Worm (Caenorhabditis elegans) whole organism, young adult: Measurements from ENCODE around the gene T23B12.5.

Source experiments
- B0035.1 ChIP-seq: sonication (generic microtip); optimal IDR thresholded peaks from 2 replicates; lab custom pipeline; 2016; ENCODE audit warnings: missing genetic modification characterization, mild to moderate bottlenecking, missing compliant biosample characterization, missing genotype, missing genetic modification reagents
- B0261.1 ChIP-seq: sonication (generic microtip); optimal IDR thresholded peaks from 2 replicates; lab custom pipeline; 2016; ENCODE audit warnings: mild to moderate bottlenecking, missing genetic modification characterization, moderate library complexity, missing compliant biosample characterization
- C06A6.2 ChIP-seq: fragments of 200-800 bp; sonication (Bioruptor generic); conservative IDR thresholded peaks from 2 replicates; pipeline ENCODE4 v1.3.6; 2022; ENCODE audit warnings: missing genetic modification characterization, missing compliant biosample characterization
- C17E4.6 ChIP-seq: fragments of 200-800 bp; sonication (Bioruptor generic); IDR thresholded peaks from 2 replicates; pipeline ENCODE4 v1.3.6; 2022; ENCODE audit warnings: missing genetic modification reagents, missing genetic modification characterization, missing compliant biosample characterization
- F10E7.11 ChIP-seq: sonication (generic microtip); optimal IDR thresholded peaks from 2 replicates; lab custom pipeline; 2017; ENCODE audit warnings: mild to moderate bottlenecking, missing genetic modification characterization, moderate library complexity, missing compliant biosample characterization
- F23B12.7 ChIP-seq: sonication (generic microtip); optimal IDR thresholded peaks from 2 replicates; lab custom pipeline; 2017; ENCODE audit warnings: missing genetic modification characterization, mild to moderate bottlenecking, missing compliant biosample characterization, antibody characterized with exemption, moderate library complexity; ENCODE audit not compliant: insufficient read depth
- F37B4.10 ChIP-seq: fragments of 200-800 bp; sonication (Bioruptor generic); IDR thresholded peaks from 2 replicates; pipeline ENCODE4 v1.3.6; 2022; ENCODE audit warnings: missing genetic modification characterization, missing compliant biosample characterization
- F55B11.4 ChIP-seq: sonication (generic microtip); optimal IDR thresholded peaks from 2 replicates; lab custom pipeline; 2016; ENCODE audit warnings: missing compliant biosample characterization, missing genetic modification characterization, borderline replicate concordance; ENCODE audit not compliant: insufficient read depth
- F57A8.1 ChIP-seq: fragments of 200-800 bp; sonication (Bioruptor generic); optimal IDR thresholded peaks from 2 replicates; lab custom pipeline; 2018; ENCODE audit warnings: mild to moderate bottlenecking, missing genetic modification characterization, moderate library complexity, missing compliant biosample characterization
- F57C9.4 ChIP-seq: sonication (generic microtip); optimal IDR thresholded peaks from 2 replicates; lab custom pipeline; 2017; ENCODE audit warnings: mild to moderate bottlenecking, missing genetic modification characterization, missing compliant biosample characterization
- K11D2.4 ChIP-seq: fragments of 200-800 bp; sonication (Bioruptor generic); IDR thresholded peaks from 2 replicates; pipeline ENCODE4 v1.3.6; 2022; ENCODE audit warnings: missing genetic modification reagents, missing genetic modification characterization, missing compliant biosample characterization
- K12H6.12 ChIP-seq: fragments of 200-800 bp; sonication (Bioruptor generic); optimal IDR thresholded peaks from 2 replicates; lab custom pipeline; 2018; ENCODE audit warnings: mild to moderate bottlenecking, missing genetic modification characterization, missing compliant biosample characterization
- T07F8.4 ChIP-seq: sonication (generic microtip); optimal IDR thresholded peaks from 2 replicates; lab custom pipeline; 2016; ENCODE audit warnings: mild to moderate bottlenecking, missing genetic modification characterization, moderate library complexity, missing compliant biosample characterization
- Y53F4B.3 ChIP-seq: fragments of 200-800 bp; sonication (Bioruptor generic); IDR thresholded peaks from 2 replicates; pipeline ENCODE4 v1.3.6; 2022; ENCODE audit warnings: missing genetic modification reagents, missing genetic modification characterization, missing compliant biosample characterization
- Y67H2A.10 ChIP-seq: fragments of 200-800 bp; sonication (Bioruptor generic); conservative IDR thresholded peaks from 2 replicates; pipeline ENCODE4 v1.3.6; 2022; ENCODE audit warnings: missing genetic modification reagents, missing genetic modification characterization, missing compliant biosample characterization
- aptf-3 ChIP-seq: fragments of 200-800 bp; sonication (Bioruptor generic); IDR thresholded peaks from 2 replicates; pipeline ENCODE4 v1.3.6; 2022; ENCODE audit warnings: missing genetic modification characterization, missing compliant biosample characterization
- attf-3 ChIP-seq: fragments of 200-800 bp; sonication (Bioruptor generic); conservative IDR thresholded peaks from 2 replicates; pipeline ENCODE4 v1.3.6; 2022; ENCODE audit warnings: missing genetic modification reagents, missing genetic modification characterization, missing compliant biosample characterization
- attf-5 ChIP-seq: fragments of 200-800 bp; sonication (Bioruptor generic); optimal IDR thresholded peaks from 2 replicates; lab custom pipeline; 2018; ENCODE audit warnings: mild to moderate bottlenecking, missing genetic modification characterization, missing compliant biosample characterization
- bed-2 ChIP-seq: fragments of 200-800 bp; sonication (Bioruptor generic); IDR thresholded peaks from 2 replicates; pipeline ENCODE4 v1.3.6; 2022; ENCODE audit warnings: missing genetic modification reagents, missing genetic modification characterization, missing compliant biosample characterization
- ccch-3 ChIP-seq: fragments of 200-800 bp; sonication (Bioruptor generic); optimal IDR thresholded peaks from 2 replicates; lab custom pipeline; 2018; ENCODE audit warnings: mild to moderate bottlenecking, missing genetic modification characterization, missing compliant biosample characterization
- ceh-100 ChIP-seq: fragments of 200-800 bp; sonication (Bioruptor generic); IDR thresholded peaks from 2 replicates; pipeline ENCODE4 v1.3.6; 2022; ENCODE audit warnings: missing genetic modification reagents, missing genetic modification characterization, missing compliant biosample characterization
- chd-7 ChIP-seq: sonication (generic microtip); optimal IDR thresholded peaks from 2 replicates; lab custom pipeline; 2016; ENCODE audit warnings: mild to moderate bottlenecking, missing genetic modification characterization, moderate library complexity, missing compliant biosample characterization
- dox-1 ChIP-seq: fragments of 200-800 bp; sonication (Bioruptor generic); IDR thresholded peaks from 2 replicates; pipeline ENCODE4 v1.3.6; 2022; ENCODE audit warnings: missing genetic modification reagents, missing genetic modification characterization, missing compliant biosample characterization
- egl-44 ChIP-seq: fragments of 200-800 bp; sonication (Bioruptor generic); IDR thresholded peaks from 2 replicates; pipeline ENCODE4 v1.3.6; 2022; ENCODE audit warnings: missing genetic modification reagents, missing genetic modification characterization, missing compliant biosample characterization
- egrh-3 ChIP-seq: fragments of 200-800 bp; sonication (Bioruptor generic); IDR thresholded peaks from 2 replicates; pipeline ENCODE4 v1.3.6; 2022; ENCODE audit warnings: missing genetic modification reagents, missing genetic modification characterization, missing compliant biosample characterization
- fkh-3 ChIP-seq: sonication (generic microtip); optimal IDR thresholded peaks from 2 replicates; lab custom pipeline; 2016; ENCODE audit warnings: mild to moderate bottlenecking, missing genetic modification characterization, missing compliant biosample characterization
- hlh-26 ChIP-seq: fragments of 200-800 bp; sonication (Bioruptor generic); conservative IDR thresholded peaks from 2 replicates; pipeline ENCODE4 v1.3.6; 2022; ENCODE audit warnings: missing genetic modification reagents, missing genetic modification characterization, missing compliant biosample characterization
- hmg-20 ChIP-seq: fragments of 200-800 bp; sonication (Bioruptor generic); IDR thresholded peaks from 2 replicates; pipeline ENCODE4 v1.3.6; 2022; ENCODE audit warnings: missing genetic modification reagents, missing genetic modification characterization, missing compliant biosample characterization
- let-607 ChIP-seq, 2 experiments: fragments of 200-800 bp in 1 of 2; sonication (Bioruptor generic) in 1 of 2; sonication (generic microtip) in 1 of 2; optimal IDR thresholded peaks; 2 replicates each; lab custom pipeline; 2016 to 2018; ENCODE audit warnings: mild to moderate bottlenecking in 2 of 2, missing compliant biosample characterization in 2 of 2, missing genetic modification characterization in 2 of 2, moderate library complexity in 2 of 2, missing genotype in 1 of 2
- lin-54 ChIP-seq: fragments of 200-800 bp; sonication (Bioruptor generic); optimal IDR thresholded peaks from 2 replicates; lab custom pipeline; 2018; ENCODE audit warnings: mild to moderate bottlenecking, missing genetic modification characterization, missing compliant biosample characterization
- lir-1 ChIP-seq: fragments of 200-800 bp; sonication (Bioruptor generic); conservative IDR thresholded peaks from 2 replicates; pipeline ENCODE4 v1.3.6; 2022; ENCODE audit warnings: missing genetic modification reagents, missing genetic modification characterization, missing compliant biosample characterization
- lsl-1 ChIP-seq: fragments of 200-800 bp; sonication (Bioruptor generic); optimal IDR thresholded peaks from 2 replicates; lab custom pipeline; 2018; ENCODE audit warnings: mild to moderate bottlenecking, missing genetic modification characterization, moderate library complexity, missing compliant biosample characterization
- madf-6 ChIP-seq: fragments of 200-800 bp; sonication (Bioruptor generic); IDR thresholded peaks from 2 replicates; pipeline ENCODE4 v1.3.6; 2022; ENCODE audit warnings: missing genetic modification reagents, missing genetic modification characterization, missing compliant biosample characterization
- madf-8 ChIP-seq: fragments of 200-800 bp; sonication (Bioruptor generic); conservative IDR thresholded peaks from 2 replicates; pipeline ENCODE4 v1.3.6; 2022; ENCODE audit warnings: missing genetic modification reagents, missing genetic modification characterization, missing compliant biosample characterization
- mel-28 ChIP-seq: sonication (generic microtip); optimal IDR thresholded peaks from 2 replicates; lab custom pipeline; 2016; ENCODE audit warnings: borderline replicate concordance, mild to moderate bottlenecking, missing genetic modification characterization, missing compliant biosample characterization
- pbrm-1 ChIP-seq: fragments of 200-800 bp; sonication (Bioruptor generic); IDR thresholded peaks from 2 replicates; pipeline ENCODE4 v1.3.6; 2022; ENCODE audit warnings: missing genetic modification reagents, missing genetic modification characterization, missing compliant biosample characterization
- pha-4 ChIP-seq: fragments of 150-350 bp; sonication (generic microtip); optimal IDR thresholded peaks from 2 replicates; lab custom pipeline; 2014; ENCODE audit warnings: missing biosample characterization, missing genetic modification reagents, missing genetic modification characterization
- rpc-1 ChIP-seq, 2 experiments: fragments of 150-350 bp in 1 of 2; sonication (generic microtip) in 1 of 2; optimal IDR thresholded peaks; 2 replicates each; lab custom pipeline; 2014 to 2018; ENCODE audit warnings: missing biosample characterization in 1 of 2, missing genetic modification characterization in 1 of 2, missing genetic modification reagents in 1 of 2, missing genotype in 1 of 2
- sea-2 ChIP-seq: fragments of 200-800 bp; sonication (Bioruptor generic); IDR thresholded peaks from 2 replicates; pipeline ENCODE4 v1.3.6; 2022; ENCODE audit warnings: missing genetic modification characterization, missing compliant biosample characterization
- sptf-2 ChIP-seq: fragments of 200-800 bp; sonication (Bioruptor generic); optimal IDR thresholded peaks from 2 replicates; lab custom pipeline; 2018; ENCODE audit warnings: mild to moderate bottlenecking, missing genetic modification characterization, missing compliant biosample characterization
- tbx-9 ChIP-seq: sonication (generic microtip); optimal IDR thresholded peaks from 2 replicates; lab custom pipeline; 2016; ENCODE audit warnings: borderline replicate concordance, missing genetic modification characterization, inconsistent platforms, missing compliant biosample characterization
- xnd-1 ChIP-seq: sonication (generic microtip); optimal IDR thresholded peaks from 2 replicates; lab custom pipeline; 2016; ENCODE audit warnings: missing genotype, missing genetic modification reagents, missing genetic modification characterization, missing compliant biosample characterization
- zfh-2 ChIP-seq: fragments of 200-800 bp; sonication (Bioruptor generic); conservative IDR thresholded peaks from 2 replicates; pipeline ENCODE4 v1.3.6; 2022; ENCODE audit warnings: missing genetic modification reagents, missing genetic modification characterization, missing compliant biosample characterization
- ztf-22 ChIP-seq: fragments of 200-800 bp; sonication (Bioruptor generic); optimal IDR thresholded peaks from 2 replicates; lab custom pipeline; 2018; ENCODE audit warnings: mild to moderate bottlenecking, missing genetic modification characterization, moderate library complexity, missing compliant biosample characterization
- ztf-26 ChIP-seq: sonication (generic microtip); optimal IDR thresholded peaks from 2 replicates; lab custom pipeline; 2017; ENCODE audit warnings: missing genetic modification characterization, missing compliant biosample characterization
- ztf-6 ChIP-seq: fragments of 200-800 bp; sonication (Bioruptor generic); IDR thresholded peaks from 2 replicates; pipeline ENCODE4 v1.3.6; 2022; ENCODE audit warnings: missing genetic modification reagents, missing genetic modification characterization, missing compliant biosample characterization

Gene T23B12.5

ce11 chrV:8447928-8448327, at the start of gene T23B12.5:
Gene T23B12.5 (minus strand): TSS chrV:8448028.
- TF ChIP-seq F23B12.7 (tag; lab: Kevin White, UChicago) (no peak), K11D2.4 (GFP tag; lab: Robert Waterston, UW) (no peak), C17E4.6 (GFP tag; lab: Robert Waterston, UW) (no peak), pha-4 (tag; lab: Kevin White, UChicago) (no peak), chd-7 (tag; lab: Kevin White, UChicago) (no peak), sea-2 (GFP tag; lab: Robert Waterston, UW) (no peak), F57C9.4 (tag; lab: Kevin White, UChicago) (no peak)

- TF ChIP-seq zfh-2: no peak
- peak; percentile 39 for TF ChIP-seq lsl-1 (GFP tag; lab: Kevin White, UChicago)
- no peak for TF ChIP-seq let-607 (tag; optimal IDR thresholded peaks at IDR 0.05; lab: Kevin White, UChicago)
- 0 out of 2 replicates have a peak, but pooled peaks have one; percentile 40 for TF ChIP-seq attf-3 (GFP tag; lab: Robert Waterston, UW)
- no peak for TF ChIP-seq mel-28 (tag; lab: Kevin White, UChicago)
- peak; percentile 29 for TF ChIP-seq lin-54 (GFP tag; lab: Kevin White, UChicago)
- no peak for TF ChIP-seq F55B11.4
- TF ChIP-seq ztf-22: no peak
- TF ChIP-seq F37B4.10 (GFP tag; lab: Robert Waterston, UW): no peak
- no peak for TF ChIP-seq F57A8.1 (GFP tag; lab: Kevin White, UChicago)
- TF ChIP-seq B0261.1 (tag; lab: Kevin White, UChicago): peak; percentile 89
- TF ChIP-seq ztf-6 (GFP tag; lab: Robert Waterston, UW): no peak
- TF ChIP-seq Y53F4B.3 (GFP tag; lab: Robert Waterston, UW): no peak
- TF ChIP-seq lir-1: no peak
- TF ChIP-seq xnd-1: no peak
- TF ChIP-seq F10E7.11 (tag; lab: Kevin White, UChicago): no peak
- no peak for TF ChIP-seq ceh-100
- TF ChIP-seq madf-6 (GFP tag; lab: Robert Waterston, UW): peak; percentile 13; the same call in 1 of the 2 replicates
- TF ChIP-seq egrh-3 (GFP tag; lab: Robert Waterston, UW): no peak
- TF ChIP-seq rpc-1 (optimal IDR thresholded peaks at IDR 0.05; lab: Kevin White, UChicago): peak; percentile 72
- TF ChIP-seq rpc-1 (tag; optimal IDR thresholded peaks at IDR 0.05; lab: Kevin White, UChicago): peak; percentile 88
- TF ChIP-seq attf-5 (GFP tag; lab: Kevin White, UChicago): peak; percentile 43
- TF ChIP-seq C17E4.6 (GFP tag; lab: Robert Waterston, UW): no peak
- no peak for TF ChIP-seq ccch-3 (GFP tag; lab: Kevin White, UChicago)
- no peak for TF ChIP-seq bed-2 (GFP tag; lab: Robert Waterston, UW)
- TF ChIP-seq egl-44 (GFP tag; lab: Robert Waterston, UW): 0 out of 2 replicates have a peak, but pooled peaks have one; percentile 26
- no peak for TF ChIP-seq hmg-20 (GFP tag; lab: Robert Waterston, UW)
- peak; percentile 62 for TF ChIP-seq sptf-2 (GFP tag; lab: Kevin White, UChicago)
- TF ChIP-seq fkh-3 (tag; lab: Kevin White, UChicago): no peak
- no peak for TF ChIP-seq B0035.1 (tag; lab: Kevin White, UChicago)
- peak; percentile 82 for TF ChIP-seq dox-1 (GFP tag; lab: Robert Waterston, UW)
- no peak for TF ChIP-seq ztf-26
- TF ChIP-seq T07F8.4 (tag; lab: Kevin White, UChicago): peak; percentile 35
- peak; percentile 58; the same call in 1 of the 2 replicates for TF ChIP-seq pbrm-1 (GFP tag; lab: Robert Waterston, UW)
- no peak for TF ChIP-seq aptf-3 (GFP tag; lab: Robert Waterston, UW)
- no peak for TF ChIP-seq K12H6.12 (tag; lab: Kevin White, UChicago)
- TF ChIP-seq C06A6.2 (GFP tag; lab: Robert Waterston, UW): no peak
- no peak for TF ChIP-seq madf-8
- TF ChIP-seq tbx-9 (tag; lab: Kevin White, UChicago): no peak
- TF ChIP-seq Y67H2A.10: peak; percentile 35; the same call in 1 of the 2 replicates
- TF ChIP-seq hlh-26 (GFP tag; lab: Robert Waterston, UW): no peak
Measured at ce11 chrV:8495965-8496364, 48.1 kb upstream of the T23B12.5 start.
